Fruit fly (Drosophila melanogaster) whole organism, wandering third instar larva: ENCODE measurements around the gene CG31954.

Experiments
- Abd-B ChIP-seq: fragments of >200 bp; optimal IDR thresholded peaks from 2 replicates; lab custom pipeline; 2017; ENCODE audit warnings: missing biosample characterization, missing genetic modification characterization
- CG32264 ChIP-seq: fragments of 200-800 bp; sonication (Bioruptor generic); optimal IDR thresholded peaks from 2 replicates; lab custom pipeline; 2016; ENCODE audit warnings: missing biosample characterization, missing genetic modification characterization
- CG9705 ChIP-seq: fragments of 200-800 bp; sonication (Bioruptor generic); optimal IDR thresholded peaks from 2 replicates; lab custom pipeline; 2018; ENCODE audit warnings: missing biosample characterization, mild to moderate bottlenecking, missing genetic modification characterization
- CrebA ChIP-seq: fragments of 200-800 bp; sonication (Bioruptor generic); optimal IDR thresholded peaks from 2 replicates; lab custom pipeline; 2016; ENCODE audit warnings: missing biosample characterization, mild to moderate bottlenecking, missing genetic modification characterization, borderline replicate concordance
- Dfd ChIP-seq: fragments of >200 bp; optimal IDR thresholded peaks from 2 replicates; lab custom pipeline; 2017; ENCODE audit warnings: missing biosample characterization, missing genetic modification characterization
- Dif ChIP-seq: fragments of 200-275, 200-300 bp; sonication (Bioruptor generic); optimal IDR thresholded peaks from 2 replicates; lab custom pipeline; 2018; ENCODE audit warnings: missing biosample characterization, missing genetic modification characterization; ENCODE audit not compliant: partially characterized antibody
- GATAd ChIP-seq: sonication (Bioruptor generic); optimal IDR thresholded peaks from 2 replicates; lab custom pipeline; 2016; ENCODE audit warnings: missing biosample characterization, missing genetic modification characterization
- HLH106 ChIP-seq: fragments of 200-800 bp; optimal IDR thresholded peaks from 3 replicates; lab custom pipeline; 2019; ENCODE audit warnings: missing biosample characterization, mild to moderate bottlenecking, missing genetic modification characterization, moderate library complexity
- Hnf4 ChIP-seq: fragments of 200-800 bp; sonication (Bioruptor generic); optimal IDR thresholded peaks from 2 replicates; lab custom pipeline; 2016; ENCODE audit warnings: missing biosample characterization, mild to moderate bottlenecking, missing genetic modification characterization
- Hr78 ChIP-seq: fragments of >200 bp; optimal IDR thresholded peaks from 2 replicates; lab custom pipeline; 2017; ENCODE audit warnings: missing biosample characterization, missing genetic modification characterization
- Hr83 ChIP-seq: fragments of 200-300 bp; sonication (Bioruptor generic); optimal IDR thresholded peaks from 2 replicates; lab custom pipeline; 2016; ENCODE audit warnings: missing biosample characterization, mild to moderate bottlenecking, missing genetic modification characterization, moderate library complexity; ENCODE audit not compliant: poor library complexity, severe bottlenecking
- Jra ChIP-seq: sonication (Bioruptor generic); optimal IDR thresholded peaks from 2 replicates; lab custom pipeline; 2016; ENCODE audit warnings: missing biosample characterization, missing genetic modification characterization
- Mio ChIP-seq: sonication (Bioruptor generic); optimal IDR thresholded peaks from 2 replicates; lab custom pipeline; 2016; ENCODE audit warnings: missing biosample characterization, missing genetic modification characterization
- Myc ChIP-seq: fragments of >200 bp; optimal IDR thresholded peaks from 2 replicates; lab custom pipeline; 2017
- N ChIP-seq: fragments of >200 bp; optimal IDR thresholded peaks from 2 replicates; lab custom pipeline; 2018; ENCODE audit warnings: missing biosample characterization, missing external identifiers, missing genetic modification characterization
- OdsH ChIP-seq: fragments of 200-800 bp; sonication (Bioruptor generic); optimal IDR thresholded peaks from 2 replicates; lab custom pipeline; 2016; ENCODE audit warnings: missing biosample characterization, mild to moderate bottlenecking, missing genetic modification characterization
- Rel ChIP-seq, 2 experiments: fragments of 200-800 bp; sonication (Bioruptor generic) in 1 of 2; optimal IDR thresholded peaks; 2 replicates in 1 of 2; 3 replicates in 1 of 2; lab custom pipeline; 2016 to 2019; ENCODE audit warnings: mild to moderate bottlenecking in 2 of 2, missing biosample characterization in 2 of 2, missing genetic modification characterization in 2 of 2, moderate library complexity in 1 of 2
- Sp1 ChIP-seq: fragments of 200-800 bp; sonication (Bioruptor generic); optimal IDR thresholded peaks from 3 replicates; lab custom pipeline; 2019; ENCODE audit warnings: missing biosample characterization, mild to moderate bottlenecking, missing genetic modification characterization, moderate library complexity
- Vsx2 ChIP-seq: fragments of 200-300, 225-300 bp; sonication (Bioruptor generic); optimal IDR thresholded peaks from 2 replicates; lab custom pipeline; 2018; ENCODE audit warnings: missing biosample characterization, missing genetic modification characterization; ENCODE audit not compliant: partially characterized antibody
- br ChIP-seq: fragments of 200-800 bp; sonication (Bioruptor generic); optimal IDR thresholded peaks from 2 replicates; lab custom pipeline; 2016; ENCODE audit warnings: missing biosample characterization, missing genetic modification characterization
- brk ChIP-seq: fragments of 200-800 bp; sonication (Bioruptor generic); optimal IDR thresholded peaks from 2 replicates; lab custom pipeline; 2016; ENCODE audit warnings: missing biosample characterization, mild to moderate bottlenecking, missing genetic modification characterization
- dl ChIP-seq, 2 experiments: fragments of 175-275, 200-275 bp in 1 of 2; fragments of 200-275 bp in 1 of 2; sonication (Bioruptor generic); optimal IDR thresholded peaks; lab custom pipeline; 2018; ENCODE audit warnings: mild to moderate bottlenecking in 2 of 2, missing biosample characterization in 2 of 2, missing genetic modification characterization in 2 of 2, moderate library complexity in 2 of 2; ENCODE audit not compliant: partially characterized antibody in 2 of 2, insufficient read depth in 1 of 2
- dmrt93B ChIP-seq: fragments of 200-800 bp; sonication (Bioruptor generic); optimal IDR thresholded peaks from 2 replicates; lab custom pipeline; 2018; ENCODE audit warnings: missing biosample characterization, mild to moderate bottlenecking, missing genetic modification characterization
- dsf ChIP-seq: sonication (Bioruptor generic); optimal IDR thresholded peaks from 2 replicates; lab custom pipeline; 2016; ENCODE audit warnings: missing biosample characterization, missing genetic modification characterization, borderline replicate concordance
- ey ChIP-seq: fragments of 200-800 bp; sonication (Bioruptor generic); optimal IDR thresholded peaks from 2 replicates; lab custom pipeline; 2016; ENCODE audit warnings: missing biosample characterization, missing genetic modification characterization
- foxo ChIP-seq, 2 experiments: fragments of 200-800 bp; sonication (Bioruptor generic); optimal IDR thresholded peaks; 2 replicates in 1 of 2; 3 replicates in 1 of 2; lab custom pipeline; 2016 to 2017; ENCODE audit warnings: missing biosample characterization in 2 of 2, missing genetic modification characterization in 2 of 2
- fru ChIP-seq: fragments of 200-800 bp; sonication (Bioruptor generic); optimal IDR thresholded peaks from 3 replicates; lab custom pipeline; 2016; ENCODE audit warnings: missing biosample characterization, mild to moderate bottlenecking, missing genetic modification characterization
- h ChIP-seq: fragments of 200-800 bp; sonication (Bioruptor generic); optimal IDR thresholded peaks from 3 replicates; lab custom pipeline; 2016; ENCODE audit warnings: missing biosample characterization, mild to moderate bottlenecking, missing genetic modification characterization
- jim ChIP-seq: fragments of 175-275, 200-325 bp; sonication (Bioruptor generic); optimal IDR thresholded peaks from 2 replicates; lab custom pipeline; 2016; ENCODE audit warnings: missing biosample characterization, mild to moderate bottlenecking, missing genetic modification characterization
- lola ChIP-seq: fragments of >200 bp; optimal IDR thresholded peaks from 2 replicates; lab custom pipeline; 2017; ENCODE audit warnings: missing biosample characterization, missing genetic modification characterization
- pan ChIP-seq: fragments of >200 bp; optimal IDR thresholded peaks from 2 replicates; lab custom pipeline; 2017
- psq ChIP-seq: fragments of 200-800 bp; sonication (Bioruptor generic); optimal IDR thresholded peaks from 3 replicates; lab custom pipeline; 2017; ENCODE audit warnings: missing biosample characterization, mild to moderate bottlenecking, missing genetic modification characterization, moderate library complexity
- rgr ChIP-seq: fragments of 200-800 bp; sonication (Bioruptor generic); optimal IDR thresholded peaks from 3 replicates; lab custom pipeline; 2016; ENCODE audit warnings: missing biosample characterization, mild to moderate bottlenecking, missing genetic modification characterization
- sage ChIP-seq: fragments of 200-800 bp; sonication (Bioruptor generic); optimal IDR thresholded peaks from 2 replicates; lab custom pipeline; 2016; ENCODE audit warnings: missing biosample characterization, mild to moderate bottlenecking, missing genetic modification characterization
- sv ChIP-seq: fragments of 200-800 bp; sonication (Bioruptor generic); optimal IDR thresholded peaks from 3 replicates; lab custom pipeline; 2016; ENCODE audit warnings: missing biosample characterization, missing genetic modification characterization
- tai ChIP-seq: sonication (Bioruptor generic); optimal IDR thresholded peaks from 2 replicates; lab custom pipeline; 2016; ENCODE audit warnings: missing biosample characterization, missing genetic modification characterization
- usp ChIP-seq: fragments of >200 bp; optimal IDR thresholded peaks from 2 replicates; lab custom pipeline; 2017; ENCODE audit warnings: missing biosample characterization, missing genetic modification characterization
- woc ChIP-seq: sonication (Bioruptor generic); optimal IDR thresholded peaks from 2 replicates; lab custom pipeline; 2016; ENCODE audit warnings: missing biosample characterization, mild to moderate bottlenecking, missing genetic modification characterization

Gene CG31954

dm6 chr2L:3478034-3478880 lies 31.6 kb downstream of the CG31954 start, which contains the start of gene Thor:
Gene Thor (plus strand): TSS chr2L:3478434.
- peak; percentile 74 for TF ChIP-seq h (GFP tag; lab: Kevin White, UChicago)
- TF ChIP-seq Hr83 (GFP tag; lab: Kevin White, UChicago) = peak; percentile 96
- TF ChIP-seq rgr (GFP tag; lab: Kevin White, UChicago) = peak; percentile 75
- no peak for TF ChIP-seq N (GFP tag; lab: Kevin White, UChicago)
- TF ChIP-seq dsf (GFP tag; lab: Kevin White, UChicago) = peak; percentile 31
- TF ChIP-seq CrebA = peak; percentile 59
- TF ChIP-seq brk (GFP tag; lab: Kevin White, UChicago) = no peak
- TF ChIP-seq foxo (GFP tag; optimal IDR thresholded peaks at IDR 0.05; lab: Kevin White, UChicago) = peak; percentile 49 to 66
- TF ChIP-seq psq (GFP tag; lab: Kevin White, UChicago) = peak; percentile 56
- TF ChIP-seq sage (GFP tag; lab: Kevin White, UChicago) = no peak
- TF ChIP-seq sv (GFP tag; lab: Kevin White, UChicago) = peak; percentile 71
- TF ChIP-seq tai (GFP tag; lab: Kevin White, UChicago) = no peak
- TF ChIP-seq Abd-B (GFP tag; lab: Kevin White, UChicago) = no peak
- no peak for TF ChIP-seq usp (GFP tag; lab: Kevin White, UChicago)
- no peak for TF ChIP-seq Hr78 (GFP tag; lab: Kevin White, UChicago)
- no peak for TF ChIP-seq Myc
- no peak for TF ChIP-seq CG9705 (GFP tag; lab: Kevin White, UChicago)
- peak; percentile 83 for TF ChIP-seq Vsx2
- TF ChIP-seq GATAd (GFP tag; lab: Kevin White, UChicago) = peak; percentile 35
- TF ChIP-seq CG32264 = no peak
- TF ChIP-seq Jra (GFP tag; lab: Kevin White, UChicago) = peak; percentile 12
- TF ChIP-seq ey (GFP tag; lab: Kevin White, UChicago) = peak; percentile 39
- TF ChIP-seq dmrt93B (GFP tag; lab: Kevin White, UChicago) = no peak
- no peak for TF ChIP-seq pan (lab: Kevin White, UChicago)
- peak; percentile 52 for TF ChIP-seq OdsH (GFP tag; lab: Kevin White, UChicago)
- no peak for TF ChIP-seq HLH106 (tag; lab: Kevin White, UChicago)
- peak; percentile 30 for TF ChIP-seq Sp1 (GFP tag; lab: Kevin White, UChicago)
- TF ChIP-seq woc = peak; percentile 39
- no peak for TF ChIP-seq Mio
- TF ChIP-seq dl (GFP tag; optimal IDR thresholded peaks at IDR 0.05; lab: Kevin White, UChicago; ENCODE audit: insufficient read depth in 1 of 2, partially characterized antibody in 2 of 2) = peak; percentile 68 to 86
- TF ChIP-seq Dif = peak; percentile 91
- TF ChIP-seq Dfd (GFP tag; lab: Kevin White, UChicago) = no peak
- peak; percentile 61 for TF ChIP-seq br (GFP tag; lab: Kevin White, UChicago)
- no peak for TF ChIP-seq lola
- peak; percentile 72 for TF ChIP-seq fru (GFP tag; lab: Kevin White, UChicago)
- peak; percentile 89 for TF ChIP-seq jim (GFP tag; lab: Kevin White, UChicago)
- TF ChIP-seq Hnf4 (GFP tag; lab: Kevin White, UChicago) = peak; percentile 90
- peak; percentile 56 for TF ChIP-seq Rel (GFP tag; optimal IDR thresholded peaks at IDR 0.05; lab: Kevin White, UChicago)
- TF ChIP-seq Rel (tag; optimal IDR thresholded peaks at IDR 0.05; lab: Kevin White, UChicago) = peak; percentile 55

DNA sequence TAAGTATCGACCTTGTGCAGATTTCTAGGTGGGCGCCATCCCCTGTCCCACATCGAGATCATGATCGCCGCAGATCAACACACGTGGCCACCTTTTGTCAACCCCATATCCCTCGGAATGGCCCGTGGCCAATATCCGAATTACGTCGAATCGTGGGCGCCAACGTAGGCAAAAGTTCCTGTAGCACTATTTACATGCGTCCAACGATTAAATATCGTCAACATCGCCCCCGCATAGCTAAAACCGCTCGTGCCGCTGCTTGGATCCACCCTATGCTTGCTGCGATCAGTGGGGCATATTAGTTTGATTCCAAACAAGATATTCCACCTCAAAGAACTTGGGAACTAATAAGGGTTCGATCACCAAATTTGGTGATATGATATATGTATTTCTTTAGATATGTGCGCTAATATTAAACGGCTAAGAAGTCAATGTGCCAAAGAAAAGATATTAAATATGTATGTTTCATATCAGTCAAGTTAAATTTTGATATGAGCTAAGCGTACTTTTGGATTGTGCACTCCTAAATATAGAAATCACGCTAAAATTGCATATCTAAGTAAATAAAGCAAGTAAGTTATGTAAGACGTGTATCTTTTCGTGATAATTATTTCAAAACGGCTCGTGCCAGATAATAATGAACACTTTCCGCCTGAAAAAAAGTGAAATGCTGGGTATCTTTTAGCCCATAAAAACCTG lies 32.7 kb downstream of the CG31954 start:
- TF ChIP-seq Vsx2 (no peak), br (GFP tag; lab: Kevin White, UChicago) (no peak), psq (GFP tag; lab: Kevin White, UChicago) (no peak), foxo (GFP tag; optimal IDR thresholded peaks at IDR 0.05; lab: Kevin White, UChicago) (peak in 1 of 2 experiments; percentile 1), sage (GFP tag; lab: Kevin White, UChicago) (no peak), woc (peak; percentile 10), Dif (no peak), dmrt93B (GFP tag; lab: Kevin White, UChicago) (no peak), CG32264 (no peak), N (GFP tag; lab: Kevin White, UChicago) (no peak), dl (GFP tag; optimal IDR thresholded peaks at IDR 0.05; lab: Kevin White, UChicago; ENCODE audit: insufficient read depth in 1 of 2, partially characterized antibody in 2 of 2) (no peak), sv (GFP tag; lab: Kevin White, UChicago) (peak; percentile 2), dsf (GFP tag; lab: Kevin White, UChicago) (no peak), Hr83 (GFP tag; lab: Kevin White, UChicago) (no peak)
- TF ChIP-seq, all 38 proteins: peak for 3
